Worm (Caenorhabditis elegans): ENCODE data around the gene unc-70.

- TF ChIP-seq him-1 (tag; optimal IDR thresholded peaks at IDR 0.05), result no peak
- TF ChIP-seq W03F9.2 (tag; optimal IDR thresholded peaks at IDR 0.05), result no peak
These were observed 45.9 kb upstream of the unc-70 start, which contains the start of the genes T15B7.14 and col-143 for ce11 chrV:6835242-6835641.
